Worm (Caenorhabditis elegans) whole organism, L3 larva: ENCODE measurements around the gene tre-4.

Experiments used
- R02D3.7 ChIP-seq: fragments of 150-350 bp; optimal IDR thresholded peaks from 2 replicates; lab custom pipeline; 2014; ENCODE audit warnings: missing biosample characterization, missing genetic modification characterization
- ZK546.5 ChIP-seq: sonication (generic microtip); optimal IDR thresholded peaks from 2 replicates; lab custom pipeline; 2017; ENCODE audit warnings: missing biosample characterization, missing genetic modification characterization
- ama-1 ChIP-seq: fragments of 150-350 bp; optimal IDR thresholded peaks from 2 replicates; lab custom pipeline; 2018
- ceh-82 ChIP-seq: fragments of 150-350 bp; optimal IDR thresholded peaks from 2 replicates; lab custom pipeline; 2014; ENCODE audit warnings: missing biosample characterization, missing genetic modification characterization
- fos-1 ChIP-seq: fragments of 150-350 bp; optimal IDR thresholded peaks from 2 replicates; lab custom pipeline; 2014; ENCODE audit warnings: missing biosample characterization, missing genetic modification characterization
- jun-1 ChIP-seq: fragments of 150-350 bp; optimal IDR thresholded peaks from 2 replicates; lab custom pipeline; 2014; ENCODE audit warnings: missing biosample characterization, missing genetic modification reagents, missing genetic modification characterization
- lin-15B ChIP-seq: fragments of 150-350 bp; optimal IDR thresholded peaks from 2 replicates; lab custom pipeline; 2014; ENCODE audit warnings: missing biosample characterization, missing genetic modification characterization
- nhr-11 ChIP-seq: fragments of 150-350 bp; optimal IDR thresholded peaks from 2 replicates; lab custom pipeline; 2014; ENCODE audit warnings: missing biosample characterization, missing genetic modification characterization
- nhr-28 ChIP-seq: fragments of 150-350 bp; optimal IDR thresholded peaks from 2 replicates; lab custom pipeline; 2014; ENCODE audit warnings: missing biosample characterization, missing genetic modification characterization
- nhr-43 ChIP-seq: sonication (generic microtip); optimal IDR thresholded peaks from 2 replicates; lab custom pipeline; 2016; ENCODE audit warnings: mild to moderate bottlenecking, missing genetic modification characterization, missing compliant biosample characterization; ENCODE audit not compliant: poor library complexity, severe bottlenecking
- nhr-67 ChIP-seq: fragments of 150-350 bp; optimal IDR thresholded peaks from 2 replicates; lab custom pipeline; 2014; ENCODE audit warnings: missing biosample characterization, missing genetic modification characterization
- nhr-76 ChIP-seq: fragments of 150-350 bp; sonication (generic microtip); optimal IDR thresholded peaks from 5 replicates; lab custom pipeline; 2014; ENCODE audit warnings: missing biosample characterization, missing genetic modification characterization
- tbx-2 ChIP-seq: sonication (generic microtip); optimal IDR thresholded peaks from 2 replicates; lab custom pipeline; 2016; ENCODE audit warnings: mild to moderate bottlenecking, missing genetic modification characterization, missing compliant biosample characterization
- unc-62 ChIP-seq: fragments of 150-350 bp; sonication (generic microtip); optimal IDR thresholded peaks from 4 replicates; lab custom pipeline; 2014; ENCODE audit warnings: missing biosample characterization, missing genetic modification reagents, missing genetic modification characterization

- TF ChIP-seq jun-1, result no peak
- TF ChIP-seq unc-62 (GFP tag; lab: Kevin White, UChicago), result no peak
- TF ChIP-seq nhr-43, result no peak
- no peak for TF ChIP-seq ZK546.5
- no peak for TF ChIP-seq nhr-11 (tag; lab: Kevin White, UChicago)
- no peak for TF ChIP-seq tbx-2
- TF ChIP-seq lin-15B (tag; lab: Kevin White, UChicago), result no peak
- no peak for TF ChIP-seq fos-1 (tag; lab: Kevin White, UChicago)
- TF ChIP-seq R02D3.7 (tag; lab: Kevin White, UChicago), result no peak
- no peak for TF ChIP-seq nhr-28
- TF ChIP-seq nhr-67 (tag; lab: Kevin White, UChicago), result no peak
- TF ChIP-seq ama-1 (lab: Kevin White, UChicago), result no peak
- no peak for TF ChIP-seq nhr-76
- no peak for TF ChIP-seq ceh-82 (tag; lab: Kevin White, UChicago)
Observed at ce11 chrX:13500568-13500967, 28.6 kb downstream of the tre-4 start, which contains the start of gene sad-1.
